Fruit fly (Drosophila melanogaster) whole organism, adult: ENCODE data around the gene Mct1.
A peak's percentile ranks its signal among the peaks of the same experiment; 100 is the strongest.

Experiments used
- CG11617 ChIP-seq: fragments of 200-800 bp; sonication (Bioruptor generic); optimal IDR thresholded peaks from 2 replicates; lab custom pipeline; 2017; ENCODE audit warnings: mild to moderate bottlenecking, missing biosample characterization, missing genetic modification reagents, missing genetic modification characterization
- CG12768 ChIP-seq: fragments of 200-800 bp; sonication (Bioruptor generic); optimal IDR thresholded peaks from 2 replicates; lab custom pipeline; 2017; ENCODE audit warnings: missing biosample characterization, missing genetic modification characterization, mild to moderate bottlenecking, moderate library complexity, missing genetic modification reagents
- CG14711 ChIP-seq: fragments of 200-800 bp; sonication (Bioruptor generic); optimal IDR thresholded peaks from 2 replicates; lab custom pipeline; 2018; ENCODE audit warnings: missing biosample characterization, mild to moderate bottlenecking, missing genetic modification characterization, moderate library complexity
- CG1620 ChIP-seq: fragments of 200-800 bp; sonication (Bioruptor generic); optimal IDR thresholded peaks from 2 replicates; lab custom pipeline; 2016; ENCODE audit warnings: missing biosample characterization, missing genetic modification characterization
- CG33017 ChIP-seq: fragments of 200-800 bp; sonication (Bioruptor generic); optimal IDR thresholded peaks from 2 replicates; lab custom pipeline; 2018; ENCODE audit warnings: missing biosample characterization, mild to moderate bottlenecking, missing genetic modification characterization, moderate library complexity
- CG5204 ChIP-seq: fragments of 200-800 bp; sonication (Bioruptor generic); optimal IDR thresholded peaks from 2 replicates; lab custom pipeline; 2016; ENCODE audit warnings: missing biosample characterization, missing genetic modification characterization
- CG7045 ChIP-seq: fragments of 200-800 bp; sonication (Bioruptor generic); optimal IDR thresholded peaks from 2 replicates; lab custom pipeline; 2017; ENCODE audit warnings: missing biosample characterization, mild to moderate bottlenecking, missing genetic modification characterization
- CG7101 ChIP-seq: fragments of 200-800 bp; sonication (Bioruptor generic); optimal IDR thresholded peaks from 2 replicates; lab custom pipeline; 2018; ENCODE audit warnings: missing biosample characterization, mild to moderate bottlenecking, missing genetic modification characterization, moderate library complexity
- Clk ChIP-seq: fragments of 200-800 bp; sonication (Bioruptor generic); optimal IDR thresholded peaks from 2 replicates; lab custom pipeline; 2017; ENCODE audit warnings: missing biosample characterization, missing genetic modification characterization
- Crg-1 ChIP-seq: fragments of 200-800 bp; sonication (Bioruptor generic); optimal IDR thresholded peaks from 2 replicates; lab custom pipeline; 2016; ENCODE audit warnings: missing biosample characterization, missing genetic modification characterization
- Hr96 ChIP-seq: fragments of 200-800 bp; sonication (Bioruptor generic); optimal IDR thresholded peaks from 2 replicates; lab custom pipeline; 2016; ENCODE audit warnings: missing biosample characterization, missing genetic modification characterization
- Mnt ChIP-seq: fragments of 200-800 bp; sonication (Bioruptor generic); optimal IDR thresholded peaks from 2 replicates; lab custom pipeline; 2016; ENCODE audit warnings: missing biosample characterization, mild to moderate bottlenecking, missing genetic modification characterization
- bab1 ChIP-seq: fragments of 200-800 bp; sonication (Bioruptor generic); optimal IDR thresholded peaks from 3 replicates; lab custom pipeline; 2019; ENCODE audit warnings: missing biosample characterization, mild to moderate bottlenecking, missing genetic modification characterization, moderate library complexity
- cic ChIP-seq: fragments of 200-800 bp; sonication (Bioruptor generic); optimal IDR thresholded peaks from 2 replicates; lab custom pipeline; 2017; ENCODE audit warnings: missing biosample characterization, mild to moderate bottlenecking, missing genetic modification characterization, moderate library complexity
- cnc ChIP-seq, 2 experiments: fragments of >200 bp; optimal IDR thresholded peaks; 2 replicates each; lab custom pipeline; 2017
- kay ChIP-seq: fragments of 200-800 bp; sonication (Bioruptor generic); peaks from one replicate; lab custom pipeline; 2016; ENCODE audit warnings: missing biosample characterization, missing genetic modification characterization, borderline replicate concordance
- ovo ChIP-seq: fragments of 200-800 bp; sonication (Bioruptor generic); optimal IDR thresholded peaks from 2 replicates; lab custom pipeline; 2016; ENCODE audit warnings: missing biosample characterization, missing genetic modification characterization
- pad ChIP-seq: fragments of 200-800 bp; sonication (Bioruptor generic); optimal IDR thresholded peaks from 3 replicates; lab custom pipeline; 2017; ENCODE audit warnings: missing biosample characterization, missing genetic modification characterization, mild to moderate bottlenecking, moderate library complexity, missing genetic modification reagents
- tj ChIP-seq: fragments of 200-800 bp; sonication (Bioruptor generic); optimal IDR thresholded peaks from 3 replicates; lab custom pipeline; 2017; ENCODE audit warnings: missing biosample characterization, mild to moderate bottlenecking, missing genetic modification characterization, moderate library complexity
- toe ChIP-seq: fragments of 200-800 bp; sonication (Bioruptor generic); optimal IDR thresholded peaks from 2 replicates; lab custom pipeline; 2016; ENCODE audit warnings: missing biosample characterization, missing genetic modification characterization

Mct1 gene

dm6 chrX:2162130-2162907, 26.7 kb upstream of the Mct1 start, which contains the start of the genes Cyp4d1 and CG3630:
TSS of gene Cyp4d1 (minus strand) at chrX:2162180.
TSS of gene CG3630 (plus strand) at chrX:2162196.
- TF ChIP-seq Hr96 (no peak), kay (GFP tag; lab: Kevin White, UChicago) (no peak), ovo (GFP tag; lab: Kevin White, UChicago) (no peak), CG11617 (GFP tag; lab: Kevin White, UChicago) (no peak), CG7045 (GFP tag; lab: Kevin White, UChicago) (no peak), CG33017 (tag; lab: Kevin White, UChicago) (no peak), cic (no peak)

- no peak for TF ChIP-seq CG11617 (GFP tag; lab: Kevin White, UChicago)
- TF ChIP-seq Clk, result no peak
- no peak for TF ChIP-seq Mnt (GFP tag; lab: Kevin White, UChicago)
- TF ChIP-seq CG1620 (GFP tag; lab: Kevin White, UChicago), result no peak
- TF ChIP-seq CG14711 (tag; lab: Kevin White, UChicago), result no peak
- no peak for TF ChIP-seq CG12768
- TF ChIP-seq kay (GFP tag; lab: Kevin White, UChicago), result no peak
- TF ChIP-seq CG33017 (tag; lab: Kevin White, UChicago), result no peak
- no peak for TF ChIP-seq Crg-1 (GFP tag; lab: Kevin White, UChicago)
- TF ChIP-seq ovo (GFP tag; lab: Kevin White, UChicago), result no peak
- TF ChIP-seq toe (GFP tag; lab: Kevin White, UChicago), result no peak
- TF ChIP-seq pad (GFP tag; lab: Kevin White, UChicago), result no peak
- no peak for TF ChIP-seq CG7101 (tag; lab: Kevin White, UChicago)
- no peak for TF ChIP-seq bab1 (GFP tag; lab: Kevin White, UChicago)
- TF ChIP-seq CG7045 (GFP tag; lab: Kevin White, UChicago), result no peak
- no peak for TF ChIP-seq Hr96
- no peak for TF ChIP-seq CG5204 (GFP tag; lab: Kevin White, UChicago)
- TF ChIP-seq cic, result no peak
Measured at dm6 chrX:2163358-2163757, 25.6 kb upstream of the Mct1 start.

dm6 chrX:2165394-2165793, 23.6 kb upstream of the Mct1 start:
- TF ChIP-seq kay (GFP tag; lab: Kevin White, UChicago), result no peak
- no peak for TF ChIP-seq Hr96
- no peak for TF ChIP-seq ovo (GFP tag; lab: Kevin White, UChicago)
- no peak for TF ChIP-seq CG14711 (tag; lab: Kevin White, UChicago)
- no peak for TF ChIP-seq CG7045 (GFP tag; lab: Kevin White, UChicago)
- TF ChIP-seq bab1 (GFP tag; lab: Kevin White, UChicago), result no peak
- TF ChIP-seq Crg-1 (GFP tag; lab: Kevin White, UChicago), result no peak

dm6 chrX:2166129-2166528, 22.9 kb upstream of the Mct1 start:
- no peak for TF ChIP-seq kay (GFP tag; lab: Kevin White, UChicago)
- no peak for TF ChIP-seq pad (GFP tag; lab: Kevin White, UChicago)
- TF ChIP-seq CG7045 (GFP tag; lab: Kevin White, UChicago), result no peak
- TF ChIP-seq tj (GFP tag; lab: Kevin White, UChicago), result no peak
- TF ChIP-seq CG7101 (tag; lab: Kevin White, UChicago), result no peak
- no peak for TF ChIP-seq bab1 (GFP tag; lab: Kevin White, UChicago)

dm6 chrX:2168485-2169199, 20.3 kb upstream of the Mct1 start:
- TF ChIP-seq CG7045 (GFP tag; lab: Kevin White, UChicago) (no peak), CG11617 (GFP tag; lab: Kevin White, UChicago) (peak; percentile 15)

DNA sequence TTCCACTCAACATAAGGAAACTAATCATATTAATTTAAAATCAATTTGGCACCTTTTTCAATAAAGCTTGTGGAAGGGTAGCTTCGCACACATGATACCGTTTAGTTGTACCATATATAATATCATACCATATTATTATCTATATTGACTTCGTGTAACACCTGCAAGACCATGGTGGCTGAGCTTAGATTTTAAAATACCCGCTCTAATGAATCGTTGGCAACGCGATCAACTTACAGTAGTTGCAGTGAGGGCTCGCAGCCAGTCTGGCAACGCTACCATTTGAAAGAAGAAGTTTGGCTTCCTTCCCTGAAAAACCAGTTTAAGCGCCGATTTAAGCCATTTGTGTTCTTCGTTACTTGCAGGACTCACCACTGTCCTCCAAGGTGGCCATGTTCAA, 18.6 kb upstream of the Mct1 start:
- TF ChIP-seq CG1620 (GFP tag; lab: Kevin White, UChicago) (no peak), ovo (GFP tag; lab: Kevin White, UChicago) (no peak), Clk (no peak), CG7045 (GFP tag; lab: Kevin White, UChicago) (no peak), cnc (optimal IDR thresholded peaks at IDR 0.05; lab: Kevin White, UChicago) (no peak), kay (GFP tag; lab: Kevin White, UChicago) (no peak), CG7101 (tag; lab: Kevin White, UChicago) (no peak), Crg-1 (GFP tag; lab: Kevin White, UChicago) (no peak), CG14711 (tag; lab: Kevin White, UChicago) (no peak)

- peak; percentile 13 for TF ChIP-seq CG7101 (tag; lab: Kevin White, UChicago)
- TF ChIP-seq CG11617 (GFP tag; lab: Kevin White, UChicago), result peak; percentile 19
- no peak for TF ChIP-seq Clk
- no peak for TF ChIP-seq CG1620 (GFP tag; lab: Kevin White, UChicago)
- TF ChIP-seq CG33017 (tag; lab: Kevin White, UChicago), result no peak
- peak; percentile 49 for TF ChIP-seq Mnt (GFP tag; lab: Kevin White, UChicago)
- no peak for TF ChIP-seq CG5204 (GFP tag; lab: Kevin White, UChicago)
- peak; percentile 58 for TF ChIP-seq bab1 (GFP tag; lab: Kevin White, UChicago)
- TF ChIP-seq CG14711 (tag; lab: Kevin White, UChicago), result peak; percentile 0
Measured at dm6 chrX:2172420-2172827, 16.6 kb upstream of the Mct1 start, which contains the start of gene ND-B14.5A. TSS of gene ND-B14.5A (plus strand) at chrX:2172526.
